Fruit fly (Drosophila melanogaster): ENCODE measurements around the gene lft.
A peak's percentile ranks its signal among the peaks of the same experiment; 100 is the strongest.

The lft gene

dm6 chr2L:10381890-10382450 is 17.7 kb downstream of the lft start, which contains the start of gene CG5096 (continued):
- TF ChIP-seq CG9215 (GFP tag; IDR thresholded peaks at IDR 0.05) (no peak; the same call in none of the 2 replicates), Elba2 (GFP tag; optimal IDR thresholded peaks at IDR 0.05) (no peak), CG10654 (GFP tag; optimal IDR thresholded peaks at IDR 0.05) (peak; percentile 67), Dip3 (GFP tag; optimal IDR thresholded peaks at IDR 0.05) (peak; percentile 87), odd (GFP tag; optimal IDR thresholded peaks at IDR 0.05) (peak; percentile 75), tin (GFP tag; optimal IDR thresholded peaks at IDR 0.05) (peak; percentile 67), Lpt (GFP tag; optimal IDR thresholded peaks at IDR 0.05) (no peak), lilli (GFP tag; optimal IDR thresholded peaks at IDR 0.05) (peak; percentile 93), CG12769 (tag; optimal IDR thresholded peaks at IDR 0.05) (peak; percentile 95), pb (GFP tag; optimal IDR thresholded peaks at IDR 0.05) (no peak), CG6854 (GFP tag; optimal IDR thresholded peaks at IDR 0.05) (peak; percentile 89), exex (tag; optimal IDR thresholded peaks at IDR 0.05) (peak; percentile 97), amos (GFP tag; IDR thresholded peaks at IDR 0.05; ENCODE audit: partially characterized antibody) (no peak), Hey (tag; optimal IDR thresholded peaks at IDR 0.05) (no peak), CG31365 (tag; optimal IDR thresholded peaks at IDR 0.05) (peak; percentile 71), sug (tag; optimal IDR thresholded peaks at IDR 0.05) (peak; percentile 89), CG3726 (GFP tag; IDR thresholded peaks at IDR 0.05) (peak; percentile 48; the same call in 1 of the 3 replicates), Optix (GFP tag; IDR thresholded peaks at IDR 0.05) (no peak), dysf (GFP tag; IDR thresholded peaks at IDR 0.05) (peak; percentile 90), CG14710 (tag; optimal IDR thresholded peaks at IDR 0.05) (peak; percentile 67), Side (GFP tag; optimal IDR thresholded peaks at IDR 0.05) (peak; percentile 83), CG3995 (GFP tag; optimal IDR thresholded peaks at IDR 0.05) (peak; percentile 49), CG4328 (GFP tag; optimal IDR thresholded peaks at IDR 0.05) (peak; percentile 62), CG15269 (tag; optimal IDR thresholded peaks at IDR 0.05) (peak; percentile 95), GATAe (GFP tag; conservative IDR thresholded peaks at IDR 0.05) (peak; percentile 100), Rfx (GFP tag; IDR thresholded peaks at IDR 0.05) (peak; percentile 93), CG18764 (GFP tag; optimal IDR thresholded peaks at IDR 0.05) (peak; percentile 68), Sry-β (GFP tag; optimal IDR thresholded peaks at IDR 0.05) (peak; percentile 22), bcd (GFP tag; optimal IDR thresholded peaks at IDR 0.05) (peak; percentile 79), CG11456 (GFP tag; IDR thresholded peaks at IDR 0.05) (peak; percentile 87), ab (GFP tag; optimal IDR thresholded peaks at IDR 0.05) (no peak), MESR4 (GFP tag; optimal IDR thresholded peaks at IDR 0.05) (peak; percentile 26), CG14667 (GFP tag; IDR thresholded peaks at IDR 0.05) (no peak; the same call in 1 of the 2 replicates), CG9437 (GFP tag; optimal IDR thresholded peaks at IDR 0.05) (peak; percentile 73), NK7.1 (GFP tag; optimal IDR thresholded peaks at IDR 0.05) (peak; percentile 52), psq (GFP tag; optimal IDR thresholded peaks at IDR 0.05) (peak; percentile 49), Awh (GFP tag; IDR thresholded peaks at IDR 0.05) (peak; percentile 89), Dfd (GFP tag; optimal IDR thresholded peaks at IDR 0.05) (no peak), ATbp (GFP tag; optimal IDR thresholded peaks at IDR 0.05) (peak; percentile 82), Meics (GFP tag; optimal IDR thresholded peaks at IDR 0.05) (peak; percentile 91), CG10565 (GFP tag; optimal IDR thresholded peaks at IDR 0.05) (no peak), chif (GFP tag; optimal IDR thresholded peaks at IDR 0.05) (peak; percentile 62 to 64), CG11696 (GFP tag; IDR thresholded peaks at IDR 0.05) (peak; percentile 75), ftz-f1 (GFP tag; optimal IDR thresholded peaks at IDR 0.05) (peak; percentile 29), Trl (optimal IDR thresholded peaks at IDR 0.05) (no peak), Trl (GFP tag; optimal IDR thresholded peaks at IDR 0.05) (peak; percentile 74), gcm (GFP tag; optimal IDR thresholded peaks at IDR 0.05) (peak; percentile 87), oc (tag; optimal IDR thresholded peaks at IDR 0.05) (no peak), toy (GFP tag; IDR thresholded peaks at IDR 0.05) (peak; percentile 74; the same call in 1 of the 2 replicates), TFAM (GFP tag; optimal IDR thresholded peaks at IDR 0.05) (no peak), CG8089 (GFP tag; optimal IDR thresholded peaks at IDR 0.05) (peak; percentile 64)

All from whole organism, embryonic.